Fruit fly (Drosophila melanogaster) whole organism, embryonic: ENCODE data around the gene Suv3.

Experiments
- CG1792 ChIP-seq: fragments of 200-800 bp; sonication (Bioruptor generic); optimal IDR thresholded peaks from 2 replicates; lab custom pipeline; 2016; ENCODE audit warnings: missing biosample characterization, missing genetic modification characterization
- CG9215 ChIP-seq: fragments of 200-800 bp; sonication (Bioruptor generic); IDR thresholded peaks from 2 replicates; pipeline ENCODE4 v1.3.6; 2022; ENCODE audit warnings: missing biosample characterization, missing genetic modification characterization
- CrebB ChIP-seq: fragments of 200-800 bp; sonication (Bioruptor generic); optimal IDR thresholded peaks from 3 replicates; lab custom pipeline; 2018; ENCODE audit warnings: missing biosample characterization, mild to moderate bottlenecking, missing genetic modification characterization
- nau ChIP-seq: fragments of 200-800 bp; sonication (Bioruptor generic); optimal IDR thresholded peaks from 3 replicates; lab custom pipeline; 2017; ENCODE audit warnings: missing biosample characterization, mild to moderate bottlenecking, missing genetic modification characterization, missing genetic modification reagents
- usp ChIP-seq: fragments of >200 bp; optimal IDR thresholded peaks from 2 replicates; lab custom pipeline; 2017; ENCODE audit warnings: missing biosample characterization, missing genetic modification characterization

dm6 chr3R:4318999-4319398 lies 7.6 kb downstream of the Suv3 start, which contains the start of gene Syt14:
- TF ChIP-seq CG9215 (GFP tag; lab: Robert Waterston, UW) = no peak
- no peak for TF ChIP-seq CG1792 (GFP tag; lab: Kevin White, UChicago)
- no peak for TF ChIP-seq usp (GFP tag; lab: Kevin White, UChicago)
- TF ChIP-seq nau (GFP tag; lab: Kevin White, UChicago) = no peak
- no peak for TF ChIP-seq CrebB (tag; lab: Kevin White, UChicago)
